Worm (Caenorhabditis elegans) whole organism, L4 larva: Measurements from ENCODE around the gene vha-12.

ENCODE experiments used
- D1046.2 ChIP-seq: fragments of 200-800 bp; sonication (Bioruptor generic); IDR thresholded peaks from 2 replicates; pipeline ENCODE4 v1.3.6; 2022; ENCODE audit warnings: missing genetic modification characterization, missing compliant biosample characterization
- F10B5.3 ChIP-seq: sonication (generic microtip); optimal IDR thresholded peaks from 2 replicates; lab custom pipeline; 2016; ENCODE audit warnings: mild to moderate bottlenecking, missing genetic modification characterization, missing compliant biosample characterization
- F26F4.8 ChIP-seq: fragments of 200-800 bp; sonication (Bioruptor generic); conservative IDR thresholded peaks from 2 replicates; pipeline ENCODE4 v1.3.6; 2022; ENCODE audit warnings: missing genetic modification characterization, missing compliant biosample characterization
- F44E2.7 ChIP-seq: fragments of 200-800 bp; sonication (Bioruptor generic); IDR thresholded peaks from 2 replicates; pipeline ENCODE4 v2.1.2; 2022; ENCODE audit warnings: missing genetic modification characterization, missing compliant biosample characterization
- F49E8.2 ChIP-seq: sonication (generic microtip); optimal IDR thresholded peaks from 2 replicates; lab custom pipeline; 2016; ENCODE audit warnings: missing compliant biosample characterization, mild to moderate bottlenecking, missing genetic modification characterization, borderline replicate concordance
- Y5F2A.4 ChIP-seq: fragments of 200-800 bp; sonication (Bioruptor generic); optimal IDR thresholded peaks from 2 replicates; lab custom pipeline; 2018; ENCODE audit warnings: mild to moderate bottlenecking, missing genetic modification characterization, missing compliant biosample characterization
- ZK337.2 ChIP-seq: fragments of 200-800 bp; sonication (Bioruptor generic); IDR thresholded peaks from 2 replicates; pipeline ENCODE4 v1.3.6; 2022; ENCODE audit warnings: missing genetic modification reagents, missing genetic modification characterization, missing compliant biosample characterization
- ama-1 ChIP-seq: fragments of 150-350 bp; optimal IDR thresholded peaks from 2 replicates; lab custom pipeline; 2014; ENCODE audit warnings: inconsistent platforms, mixed read lengths
- arid-1 ChIP-seq: fragments of 200-800 bp; sonication (Bioruptor generic); conservative IDR thresholded peaks from 2 replicates; pipeline ENCODE4 v1.3.6; 2022; ENCODE audit warnings: missing genetic modification reagents, missing genetic modification characterization, missing compliant biosample characterization
- attf-4 ChIP-seq: sonication (generic microtip); optimal IDR thresholded peaks from 3 replicates; lab custom pipeline; 2017; ENCODE audit warnings: missing biosample characterization, missing genetic modification characterization
- ceh-32 ChIP-seq: sonication (generic microtip); optimal IDR thresholded peaks from 2 replicates; lab custom pipeline; 2016; ENCODE audit warnings: mild to moderate bottlenecking, missing genetic modification characterization, missing compliant biosample characterization; ENCODE audit not compliant: poor library complexity
- ceh-44 ChIP-seq: fragments of 200-800 bp; sonication (Bioruptor generic); IDR thresholded peaks from 2 replicates; pipeline ENCODE4 v1.3.6; 2022; ENCODE audit warnings: missing genetic modification reagents, missing genetic modification characterization, missing compliant biosample characterization
- ceh-62 ChIP-seq: sonication (generic microtip); optimal IDR thresholded peaks from 2 replicates; lab custom pipeline; 2017; ENCODE audit warnings: missing biosample characterization, missing genetic modification characterization
- cey-2 ChIP-seq: sonication (generic microtip); optimal IDR thresholded peaks from 3 replicates; lab custom pipeline; 2017; ENCODE audit warnings: missing genetic modification characterization, mild to moderate bottlenecking, missing compliant biosample characterization, antibody characterized with exemption, borderline replicate concordance; ENCODE audit not compliant: insufficient read depth
- ctbp-1 ChIP-seq: fragments of 200-800 bp; sonication (Bioruptor generic); IDR thresholded peaks from 2 replicates; pipeline ENCODE4 v1.3.6; 2022; ENCODE audit warnings: missing genetic modification reagents, missing genetic modification characterization, missing compliant biosample characterization
- daf-12 ChIP-seq: fragments of 150-350 bp; optimal IDR thresholded peaks from 2 replicates; lab custom pipeline; 2014; ENCODE audit warnings: missing biosample characterization, missing genetic modification reagents, missing genetic modification characterization
- daf-19 ChIP-seq: fragments of 200-800 bp; sonication (Bioruptor generic); conservative IDR thresholded peaks from 2 replicates; pipeline ENCODE4 v1.3.6; 2022; ENCODE audit warnings: missing genetic modification characterization, missing compliant biosample characterization
- dmd-6 ChIP-seq: fragments of 200-800 bp; sonication (Bioruptor generic); IDR thresholded peaks from 2 replicates; pipeline ENCODE4 v1.3.6; 2022; ENCODE audit warnings: missing genetic modification reagents, missing genetic modification characterization, missing compliant biosample characterization
- dmd-8 ChIP-seq: fragments of 200-800 bp; sonication (Bioruptor generic); IDR thresholded peaks from 2 replicates; pipeline ENCODE4 v1.3.6; 2022; ENCODE audit warnings: missing genetic modification characterization, missing compliant biosample characterization
- dmd-9 ChIP-seq: fragments of 200-800 bp; sonication (Bioruptor generic); IDR thresholded peaks from 2 replicates; pipeline ENCODE4 v1.3.6; 2022; ENCODE audit warnings: missing genetic modification reagents, missing genetic modification characterization, missing compliant biosample characterization
- duxl-1 ChIP-seq: sonication (generic microtip); optimal IDR thresholded peaks from 2 replicates; lab custom pipeline; 2016; ENCODE audit warnings: mild to moderate bottlenecking, missing genetic modification characterization, moderate library complexity, missing compliant biosample characterization; ENCODE audit not compliant: poor library complexity
- egl-27 ChIP-seq: sonication (generic microtip); optimal IDR thresholded peaks from 3 replicates; lab custom pipeline; 2017; ENCODE audit warnings: missing biosample characterization, missing genetic modification reagents, missing genetic modification characterization
- gei-8 ChIP-seq: fragments of 200-800 bp; sonication (Bioruptor generic); optimal IDR thresholded peaks from 2 replicates; lab custom pipeline; 2018; ENCODE audit warnings: mild to moderate bottlenecking, missing genetic modification characterization, missing compliant biosample characterization
- hlh-11 ChIP-seq: fragments of 200-800 bp; sonication (Bioruptor generic); optimal IDR thresholded peaks from 2 replicates; lab custom pipeline; 2018; ENCODE audit warnings: mild to moderate bottlenecking, missing genetic modification characterization, missing compliant biosample characterization
- hmg-1.1 ChIP-seq: fragments of 200-800 bp; sonication (Bioruptor generic); IDR thresholded peaks from 2 replicates; pipeline ENCODE4 v1.3.6; 2022; ENCODE audit warnings: missing genetic modification reagents, missing genetic modification characterization, missing compliant biosample characterization
- jun-1 ChIP-seq: fragments of 150-350 bp; optimal IDR thresholded peaks from 2 replicates; lab custom pipeline; 2014; ENCODE audit warnings: missing biosample characterization, missing genetic modification reagents, missing genetic modification characterization
- lin-29 ChIP-seq: fragments of 200-800 bp; sonication (Bioruptor generic); IDR thresholded peaks from 2 replicates; pipeline ENCODE4 v1.3.6; 2022; ENCODE audit warnings: missing genetic modification reagents, missing genetic modification characterization, missing compliant biosample characterization
- madf-5 ChIP-seq, 2 experiments: fragments of 200-800 bp; sonication (Bioruptor generic); IDR thresholded peaks; 2 replicates each; pipeline ENCODE4 v1.3.6; 2022; ENCODE audit warnings: missing compliant biosample characterization in 2 of 2, missing genetic modification characterization in 2 of 2
- mdl-1 ChIP-seq, 2 experiments: fragments of 150-350 bp in 1 of 2; sonication (generic microtip) in 1 of 2; optimal IDR thresholded peaks; 2 replicates each; lab custom pipeline; 2014 to 2017; ENCODE audit warnings: missing biosample characterization in 2 of 2, missing genetic modification characterization in 2 of 2
- mes-2 ChIP-seq: sonication (generic microtip); optimal IDR thresholded peaks from 2 replicates; lab custom pipeline; 2016; ENCODE audit warnings: missing genotype, mild to moderate bottlenecking, missing genetic modification characterization, missing compliant biosample characterization; ENCODE audit not compliant: poor library complexity, severe bottlenecking
- nhr-11 ChIP-seq: fragments of 150-350 bp; optimal IDR thresholded peaks from 2 replicates; lab custom pipeline; 2014; ENCODE audit warnings: missing biosample characterization, missing genetic modification characterization
- nhr-111 ChIP-seq: fragments of 200-800 bp; sonication (Bioruptor generic); optimal IDR thresholded peaks from 2 replicates; lab custom pipeline; 2018; ENCODE audit warnings: mild to moderate bottlenecking, missing genetic modification characterization, missing compliant biosample characterization
- nhr-237 ChIP-seq: sonication (generic microtip); optimal IDR thresholded peaks from 2 replicates; lab custom pipeline; 2017; ENCODE audit warnings: missing biosample characterization, missing genetic modification characterization
- nhr-28 ChIP-seq: fragments of 150-350 bp; optimal IDR thresholded peaks from 2 replicates; lab custom pipeline; 2014; ENCODE audit warnings: missing biosample characterization, missing genetic modification characterization
- nhr-48 ChIP-seq: sonication (generic microtip); optimal IDR thresholded peaks from 2 replicates; lab custom pipeline; 2016; ENCODE audit warnings: mild to moderate bottlenecking, missing genetic modification characterization, missing compliant biosample characterization
- nhr-6 ChIP-seq: fragments of 150-350 bp; optimal IDR thresholded peaks from 2 replicates; lab custom pipeline; 2014; ENCODE audit warnings: missing biosample characterization, missing genetic modification characterization
- pha-4 ChIP-seq, 2 experiments: fragments of 150-350 bp in 1 of 2; fragments of 200-800 bp in 1 of 2; sonication (Bioruptor generic) in 1 of 2; IDR thresholded peaks in 1 of 2; optimal IDR thresholded peaks in 1 of 2; 2 replicates each; pipeline versions ENCODE4 v1.3.6 to Lab custom; 2014 to 2022; ENCODE audit warnings: missing genetic modification characterization in 2 of 2, missing genetic modification reagents in 2 of 2, missing biosample characterization in 1 of 2, missing compliant biosample characterization in 1 of 2
- php-3 ChIP-seq: fragments of 200-800 bp; sonication (Bioruptor generic); IDR thresholded peaks from 2 replicates; pipeline ENCODE4 v1.3.6; 2022; ENCODE audit warnings: missing genetic modification reagents, missing genetic modification characterization, missing compliant biosample characterization
- rbr-2 ChIP-seq: sonication (generic microtip); optimal IDR thresholded peaks from 2 replicates; lab custom pipeline; 2016; ENCODE audit warnings: missing genotype, missing genetic modification characterization, missing compliant biosample characterization
- saeg-2 ChIP-seq: fragments of 200-800 bp; sonication (Bioruptor generic); IDR thresholded peaks from 2 replicates; pipeline ENCODE4 v1.3.6; 2022; ENCODE audit warnings: missing genetic modification reagents, missing genetic modification characterization, missing compliant biosample characterization
- sdz-12 ChIP-seq: fragments of 200-800 bp; sonication (Bioruptor generic); optimal IDR thresholded peaks from 2 replicates; lab custom pipeline; 2018; ENCODE audit warnings: mild to moderate bottlenecking, missing genetic modification characterization, missing compliant biosample characterization
- snpc-4 ChIP-seq: fragments of 150-350 bp; optimal IDR thresholded peaks from 2 replicates; lab custom pipeline; 2014; ENCODE audit warnings: missing biosample characterization, missing genetic modification characterization
- spr-3 ChIP-seq: fragments of 200-800 bp; sonication (Bioruptor generic); optimal IDR thresholded peaks from 2 replicates; lab custom pipeline; 2018; ENCODE audit warnings: mild to moderate bottlenecking, missing genetic modification characterization, missing compliant biosample characterization
- unc-39 ChIP-seq: sonication (generic microtip); optimal IDR thresholded peaks from 2 replicates; lab custom pipeline; 2017; ENCODE audit warnings: missing biosample characterization, missing genetic modification characterization
- vab-7 ChIP-seq: fragments of 200-800 bp; sonication (Bioruptor generic); IDR thresholded peaks from 2 replicates; pipeline ENCODE4 v1.3.6; 2022; ENCODE audit warnings: missing genetic modification reagents, missing genetic modification characterization, missing compliant biosample characterization
- zag-1 ChIP-seq: fragments of 150-350 bp; optimal IDR thresholded peaks from 2 replicates; lab custom pipeline; 2014; ENCODE audit warnings: missing biosample characterization, missing genetic modification characterization
- zfp-2 ChIP-seq: sonication (generic microtip); optimal IDR thresholded peaks from 2 replicates; lab custom pipeline; 2016; ENCODE audit warnings: mild to moderate bottlenecking, missing genetic modification characterization, missing compliant biosample characterization
- zfp-3 ChIP-seq: fragments of 200-800 bp; sonication (Bioruptor generic); conservative IDR thresholded peaks from 2 replicates; pipeline ENCODE4 v1.3.6; 2022; ENCODE audit warnings: missing genetic modification reagents, missing genetic modification characterization, missing compliant biosample characterization
- zip-2 ChIP-seq: fragments of 150-350 bp; optimal IDR thresholded peaks from 2 replicates; lab custom pipeline; 2014; ENCODE audit warnings: missing biosample characterization, missing genetic modification characterization
- ztf-11 ChIP-seq: fragments of 150-350 bp; optimal IDR thresholded peaks from 2 replicates; lab custom pipeline; 2014; ENCODE audit warnings: missing biosample characterization, missing genetic modification characterization

Gene vha-12

DNA sequence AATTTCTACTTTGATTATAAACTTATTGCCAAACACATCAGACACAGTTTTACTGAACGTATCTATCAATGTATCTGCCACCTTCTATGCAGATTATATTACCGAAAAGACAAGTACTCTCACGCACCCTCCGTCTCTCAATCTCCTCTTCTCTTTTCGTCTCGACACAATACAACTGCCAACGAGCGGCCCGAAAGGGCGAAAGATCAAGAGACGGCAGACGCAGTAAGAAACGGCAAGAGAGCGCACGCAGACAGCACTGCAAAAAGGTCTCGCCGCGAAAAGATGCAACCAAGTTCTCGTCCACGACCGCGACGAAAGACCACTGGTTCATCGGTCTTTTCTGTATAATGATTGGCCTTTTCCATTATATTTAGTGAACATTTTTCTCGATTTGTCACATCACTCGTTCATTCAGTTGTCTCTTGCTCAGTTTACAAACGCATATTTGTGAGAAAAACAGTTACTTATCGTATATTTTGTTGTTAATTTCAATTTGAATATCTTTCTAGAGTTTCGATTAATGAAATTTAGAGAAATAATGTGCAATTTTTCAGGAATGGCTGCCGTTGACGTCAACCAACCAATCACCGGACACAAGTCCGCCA, at the start of gene vha-12:
TSS of gene vha-12 (plus strand) at position 558 of the 608 bp plus-strand sequence.
- peak; percentile 85 for TF ChIP-seq nhr-6 (tag; lab: Kevin White, UChicago)
- TF ChIP-seq ama-1 (lab: Kevin White, UChicago), result peak; percentile 70
- peak; percentile 42 for TF ChIP-seq zfp-2
- TF ChIP-seq F44E2.7 (GFP tag; lab: Robert Waterston, UW), result no peak
- TF ChIP-seq ZK337.2, result no peak
- no peak for TF ChIP-seq ceh-62 (tag; lab: Kevin White, UChicago)
- peak; percentile 20; the same call in 1 of the 2 replicates for TF ChIP-seq vab-7 (GFP tag; lab: Robert Waterston, UW)
- no peak for TF ChIP-seq unc-39
- no peak for TF ChIP-seq ceh-32
- TF ChIP-seq hmg-1.1, result peak; percentile 95
- TF ChIP-seq arid-1 (GFP tag; lab: Robert Waterston, UW), result peak; percentile 55; the same call in 1 of the 2 replicates
- peak; percentile 92 for TF ChIP-seq nhr-11 (tag; lab: Kevin White, UChicago)
- no peak for TF ChIP-seq ztf-11 (tag; lab: Kevin White, UChicago)
- TF ChIP-seq php-3, result peak; percentile 73
- peak; percentile 55; the same call in 1 of the 2 replicates for TF ChIP-seq dmd-9 (GFP tag; lab: Robert Waterston, UW)
- TF ChIP-seq dmd-6 (GFP tag; lab: Robert Waterston, UW), result peak; percentile 92
- no peak for TF ChIP-seq spr-3 (GFP tag; lab: Kevin White, UChicago)
- no peak for TF ChIP-seq sdz-12 (GFP tag; lab: Kevin White, UChicago)
- 0 out of 2 replicates have a peak, but pooled peaks have one; percentile 10 for TF ChIP-seq lin-29 (GFP tag; lab: Robert Waterston, UW)
- TF ChIP-seq egl-27 (tag; lab: Kevin White, UChicago), result no peak
- no peak for TF ChIP-seq snpc-4 (tag; lab: Kevin White, UChicago)
- no peak for TF ChIP-seq nhr-237 (tag; lab: Kevin White, UChicago)
- TF ChIP-seq zip-2 (tag; lab: Kevin White, UChicago), result peak; percentile 53
- peak; percentile 94 for TF ChIP-seq nhr-28
- no peak for TF ChIP-seq attf-4 (tag; lab: Kevin White, UChicago)
- peak; percentile 80 for TF ChIP-seq jun-1 (tag; lab: Kevin White, UChicago)
- TF ChIP-seq F10B5.3 (tag; lab: Kevin White, UChicago), result no peak
- no peak for TF ChIP-seq Y5F2A.4 (GFP tag; lab: Kevin White, UChicago)
- TF ChIP-seq ctbp-1 (GFP tag; lab: Robert Waterston, UW), result peak; percentile 65
- peak; percentile 89 for TF ChIP-seq rbr-2 (tag; lab: Kevin White, UChicago)
- TF ChIP-seq D1046.2 (GFP tag; lab: Robert Waterston, UW), result no peak
- TF ChIP-seq gei-8 (GFP tag; lab: Kevin White, UChicago), result no peak
- peak; percentile 71; the same call in 1 of the 2 replicates for TF ChIP-seq saeg-2 (GFP tag; lab: Robert Waterston, UW)
- TF ChIP-seq daf-19 (GFP tag; lab: Robert Waterston, UW), result no peak
- TF ChIP-seq daf-12 (tag; lab: Kevin White, UChicago), result no peak
- peak; percentile 96 for TF ChIP-seq hlh-11
- TF ChIP-seq F49E8.2 (tag; lab: Kevin White, UChicago), result no peak
- TF ChIP-seq dmd-8 (GFP tag; lab: Robert Waterston, UW), result 0 out of 2 replicates have a peak, but pooled peaks have one; percentile 43
- TF ChIP-seq zfp-3, result peak; percentile 74; the same call in 1 of the 2 replicates
- no peak for TF ChIP-seq nhr-111
- TF ChIP-seq madf-5 (GFP tag; IDR thresholded peaks at IDR 0.05; lab: Robert Waterston, UW), result no peak
- TF ChIP-seq nhr-48 (tag; lab: Kevin White, UChicago), result peak; percentile 80
- peak; percentile 73 for TF ChIP-seq pha-4 (GFP tag; IDR thresholded peaks at IDR 0.05; lab: Robert Waterston, UW)
- no peak for TF ChIP-seq pha-4 (tag; optimal IDR thresholded peaks at IDR 0.05; lab: Kevin White, UChicago)
- TF ChIP-seq mdl-1 (tag; optimal IDR thresholded peaks at IDR 0.05; lab: Kevin White, UChicago), result peak; percentile 58 to 89
- TF ChIP-seq F26F4.8 (GFP tag; lab: Robert Waterston, UW), result no peak
- no peak for TF ChIP-seq zag-1
- no peak for TF ChIP-seq ceh-44
- TF ChIP-seq cey-2 (tag; lab: Kevin White, UChicago), result no peak
- no peak for TF ChIP-seq duxl-1
- peak; percentile 91 for TF ChIP-seq mes-2 (tag; lab: Kevin White, UChicago)
